Worm (Caenorhabditis elegans): ENCODE data around the gene F07C6.4.

The F07C6.4 gene

ce11 chrIV:12834417-12834731 lies 28.6 kb downstream of the F07C6.4 start:
- TF ChIP-seq ama-1 (optimal IDR thresholded peaks at IDR 0.05), result no peak
- TF ChIP-seq ets-7 (tag; optimal IDR thresholded peaks at IDR 0.05), result no peak
- no peak for TF ChIP-seq tbx-37 (GFP tag; conservative IDR thresholded peaks at IDR 0.05)
- TF ChIP-seq F13C5.2 (tag; optimal IDR thresholded peaks at IDR 0.05), result no peak
- TF ChIP-seq ceh-13 (GFP tag; optimal IDR thresholded peaks at IDR 0.05), result no peak
- no peak for TF ChIP-seq flt-1 (GFP tag; IDR thresholded peaks at IDR 0.05)
- TF ChIP-seq hmbx-1 (tag; optimal IDR thresholded peaks at IDR 0.05), result no peak
- no peak for TF ChIP-seq tra-4 (tag; optimal IDR thresholded peaks at IDR 0.05)
- no peak for TF ChIP-seq hnd-1 (tag; optimal IDR thresholded peaks at IDR 0.05)
- no peak for TF ChIP-seq sea-1 (GFP tag; conservative IDR thresholded peaks at IDR 0.05)
- no peak for TF ChIP-seq aly-1 (tag; optimal IDR thresholded peaks at IDR 0.05)
- no peak for TF ChIP-seq hmg-4 (GFP tag; optimal IDR thresholded peaks at IDR 0.05)

- TF ChIP-seq hmg-4 (GFP tag; optimal IDR thresholded peaks at IDR 0.05), result no peak
- no peak for TF ChIP-seq tbx-37 (GFP tag; conservative IDR thresholded peaks at IDR 0.05)
- TF ChIP-seq flt-1 (GFP tag; IDR thresholded peaks at IDR 0.05), result no peak
- no peak for TF ChIP-seq ets-7 (tag; optimal IDR thresholded peaks at IDR 0.05)
- TF ChIP-seq F13C5.2 (tag; optimal IDR thresholded peaks at IDR 0.05), result no peak
- TF ChIP-seq ceh-13 (GFP tag; optimal IDR thresholded peaks at IDR 0.05), result no peak
- TF ChIP-seq ama-1 (optimal IDR thresholded peaks at IDR 0.05), result no peak
- no peak for TF ChIP-seq aly-1 (tag; optimal IDR thresholded peaks at IDR 0.05)
- TF ChIP-seq B0310.2 (tag; optimal IDR thresholded peaks at IDR 0.05), result no peak
- TF ChIP-seq ceh-36 (tag; optimal IDR thresholded peaks at IDR 0.05), result no peak
- TF ChIP-seq sea-1 (GFP tag; conservative IDR thresholded peaks at IDR 0.05), result no peak
- no peak for TF ChIP-seq tra-4 (tag; optimal IDR thresholded peaks at IDR 0.05)
- no peak for TF ChIP-seq hmbx-1 (tag; optimal IDR thresholded peaks at IDR 0.05)
Observed at ce11 chrIV:12835363-12835762, 29.6 kb downstream of the F07C6.4 start.

- TF ChIP-seq B0310.2 (tag; optimal IDR thresholded peaks at IDR 0.05), result no peak
- TF ChIP-seq pes-1 (GFP tag; IDR thresholded peaks at IDR 0.05), result no peak
- no peak for TF ChIP-seq hmg-4 (GFP tag; optimal IDR thresholded peaks at IDR 0.05)
- TF ChIP-seq ets-7 (tag; optimal IDR thresholded peaks at IDR 0.05), result no peak
- no peak for TF ChIP-seq tbx-11 (GFP tag; IDR thresholded peaks at IDR 0.05)
- no peak for TF ChIP-seq F13C5.2 (tag; optimal IDR thresholded peaks at IDR 0.05)
- TF ChIP-seq scrt-1 (GFP tag; IDR thresholded peaks at IDR 0.05), result no peak
- TF ChIP-seq tbx-37 (GFP tag; conservative IDR thresholded peaks at IDR 0.05), result no peak
- TF ChIP-seq ceh-13 (GFP tag; optimal IDR thresholded peaks at IDR 0.05), result no peak
- no peak for TF ChIP-seq sea-1 (GFP tag; conservative IDR thresholded peaks at IDR 0.05)
- no peak for TF ChIP-seq ceh-36 (tag; optimal IDR thresholded peaks at IDR 0.05)
- no peak for TF ChIP-seq hmbx-1 (tag; optimal IDR thresholded peaks at IDR 0.05)
- TF ChIP-seq hnd-1 (tag; optimal IDR thresholded peaks at IDR 0.05), result no peak
- no peak for TF ChIP-seq aly-1 (tag; optimal IDR thresholded peaks at IDR 0.05)
- TF ChIP-seq tra-4 (tag; optimal IDR thresholded peaks at IDR 0.05), result no peak
Observed at ce11 chrIV:12836208-12836607, 30.5 kb downstream of the F07C6.4 start, which contains the start of gene M02B1.3. TSS of gene M02B1.3 (plus strand) at chrIV:12836508.

ce11 chrIV:12840348-12840747 lies 34.6 kb downstream of the F07C6.4 start:
- TF ChIP-seq hmg-4 (GFP tag; optimal IDR thresholded peaks at IDR 0.05), result no peak
- no peak for TF ChIP-seq scrt-1 (GFP tag; IDR thresholded peaks at IDR 0.05)
- no peak for TF ChIP-seq pes-1 (GFP tag; IDR thresholded peaks at IDR 0.05)
- no peak for TF ChIP-seq F13C5.2 (tag; optimal IDR thresholded peaks at IDR 0.05)
- TF ChIP-seq ets-7 (tag; optimal IDR thresholded peaks at IDR 0.05), result no peak
- TF ChIP-seq ceh-13 (GFP tag; optimal IDR thresholded peaks at IDR 0.05), result no peak
- no peak for TF ChIP-seq tbx-11 (GFP tag; IDR thresholded peaks at IDR 0.05)
- TF ChIP-seq ama-1 (optimal IDR thresholded peaks at IDR 0.05), result no peak
- TF ChIP-seq tra-4 (tag; optimal IDR thresholded peaks at IDR 0.05), result no peak
- no peak for TF ChIP-seq B0310.2 (tag; optimal IDR thresholded peaks at IDR 0.05)
- TF ChIP-seq hmbx-1 (tag; optimal IDR thresholded peaks at IDR 0.05), result no peak
- no peak for TF ChIP-seq sea-1 (GFP tag; conservative IDR thresholded peaks at IDR 0.05)
- no peak for TF ChIP-seq flt-1 (GFP tag; IDR thresholded peaks at IDR 0.05)

ce11 chrIV:12840873-12841272 lies 35.1 kb downstream of the F07C6.4 start:
- TF ChIP-seq flt-1 (GFP tag; IDR thresholded peaks at IDR 0.05) (no peak), ceh-36 (tag; optimal IDR thresholded peaks at IDR 0.05) (no peak), hmbx-1 (tag; optimal IDR thresholded peaks at IDR 0.05) (no peak), scrt-1 (GFP tag; IDR thresholded peaks at IDR 0.05) (no peak), ceh-13 (GFP tag; optimal IDR thresholded peaks at IDR 0.05) (no peak)

- TF ChIP-seq flt-1 (GFP tag; IDR thresholded peaks at IDR 0.05), result no peak
- TF ChIP-seq ceh-13 (GFP tag; optimal IDR thresholded peaks at IDR 0.05), result no peak
- no peak for TF ChIP-seq sea-1 (GFP tag; conservative IDR thresholded peaks at IDR 0.05)
- TF ChIP-seq hmbx-1 (tag; optimal IDR thresholded peaks at IDR 0.05), result no peak
- TF ChIP-seq hmg-4 (GFP tag; optimal IDR thresholded peaks at IDR 0.05), result no peak
- no peak for TF ChIP-seq ceh-36 (tag; optimal IDR thresholded peaks at IDR 0.05)
- no peak for TF ChIP-seq pes-1 (GFP tag; IDR thresholded peaks at IDR 0.05)
- no peak for TF ChIP-seq F13C5.2 (tag; optimal IDR thresholded peaks at IDR 0.05)
- no peak for TF ChIP-seq tra-4 (tag; optimal IDR thresholded peaks at IDR 0.05)
- no peak for TF ChIP-seq ets-7 (tag; optimal IDR thresholded peaks at IDR 0.05)
- no peak for TF ChIP-seq scrt-1 (GFP tag; IDR thresholded peaks at IDR 0.05)
- no peak for TF ChIP-seq ama-1 (optimal IDR thresholded peaks at IDR 0.05)
- no peak for TF ChIP-seq tbx-11 (GFP tag; IDR thresholded peaks at IDR 0.05)
Observed at ce11 chrIV:12842121-12842520, 36.4 kb downstream of the F07C6.4 start.

ce11 chrIV:12842895-12843294 lies 37.2 kb downstream of the F07C6.4 start:
- TF ChIP-seq ets-7 (tag; optimal IDR thresholded peaks at IDR 0.05), result no peak

- no peak for TF ChIP-seq tbx-11 (GFP tag; IDR thresholded peaks at IDR 0.05)
- no peak for TF ChIP-seq tra-4 (tag; optimal IDR thresholded peaks at IDR 0.05)
- TF ChIP-seq flt-1 (GFP tag; IDR thresholded peaks at IDR 0.05), result no peak
- TF ChIP-seq hnd-1 (tag; optimal IDR thresholded peaks at IDR 0.05), result no peak
- TF ChIP-seq sea-1 (GFP tag; conservative IDR thresholded peaks at IDR 0.05), result no peak
- no peak for TF ChIP-seq ceh-36 (tag; optimal IDR thresholded peaks at IDR 0.05)
- no peak for TF ChIP-seq pes-1 (GFP tag; IDR thresholded peaks at IDR 0.05)
- TF ChIP-seq aly-1 (tag; optimal IDR thresholded peaks at IDR 0.05), result no peak
- no peak for TF ChIP-seq F13C5.2 (tag; optimal IDR thresholded peaks at IDR 0.05)
- no peak for TF ChIP-seq scrt-1 (GFP tag; IDR thresholded peaks at IDR 0.05)
Observed at ce11 chrIV:12845596-12845995, 39.9 kb downstream of the F07C6.4 start, which contains the start of gene txt-19. TSS of gene txt-19 (plus strand) at chrIV:12845899.

Data from whole organism, early embryonic.